Worm (Caenorhabditis elegans): ENCODE results near the gene art-1.

ce11 chrII:6958136-6958535, 13.9 kb downstream of the art-1 start:
- TF ChIP-seq ama-1 (optimal IDR thresholded peaks at IDR 0.05) (no peak), ama-1 (GFP tag; optimal IDR thresholded peaks at IDR 0.05) (no peak), sdz-38 (tag; optimal IDR thresholded peaks at IDR 0.05) (no peak), snpc-4 (GFP tag; optimal IDR thresholded peaks at IDR 0.05) (no peak), snpc-4 (tag; optimal IDR thresholded peaks at IDR 0.05) (no peak), nfya-2 (GFP tag; IDR thresholded peaks at IDR 0.05) (no peak), mxl-1 (tag; optimal IDR thresholded peaks at IDR 0.05) (no peak), tbp1 (GFP tag; optimal IDR thresholded peaks at IDR 0.05) (no peak), Y56A3A.18 (GFP tag; IDR thresholded peaks at IDR 0.05) (no peak), pha-4 (tag; optimal IDR thresholded peaks at IDR 0.05) (no peak), dpl-1 (GFP tag; optimal IDR thresholded peaks at IDR 0.05) (no peak)

Measured in whole organism, young adult.